Fruit fly (Drosophila melanogaster) whole organism: Measurements from ENCODE around the gene CG42749.

ENCODE experiments used
- CG8478 ChIP-seq: fragments of >200 bp; optimal IDR thresholded peaks from 2 replicates; lab custom pipeline; 2018; ENCODE audit warnings: inconsistent platforms
- Dll ChIP-seq: fragments of >200 bp; optimal IDR thresholded peaks from 2 replicates; lab custom pipeline; 2017
- psq ChIP-seq: fragments of >200 bp; optimal IDR thresholded peaks from 2 replicates; lab custom pipeline; 2017

- TF ChIP-seq psq (lab: Kevin White, UChicago) (no peak), CG8478 (lab: Kevin White, UChicago) (no peak), Dll (lab: Kevin White, UChicago) (no peak)
Measured at dm6 chrX:5336722-5337121, 40.9 kb downstream of the CG42749 start.
